Worm (Caenorhabditis elegans) whole organism, early embryonic: ENCODE data around the gene T24H7.2.

Source experiments
- B0310.2 ChIP-seq: sonication (generic microtip); optimal IDR thresholded peaks from 2 replicates; lab custom pipeline; 2016; ENCODE audit warnings: mild to moderate bottlenecking, missing genetic modification characterization, missing compliant biosample characterization
- ama-1 ChIP-seq: fragments of 150-350 bp; optimal IDR thresholded peaks from 2 replicates; lab custom pipeline; 2014
- ceh-36 ChIP-seq: sonication (generic microtip); optimal IDR thresholded peaks from 2 replicates; lab custom pipeline; 2016; ENCODE audit warnings: missing genetic modification characterization, inconsistent platforms, missing compliant biosample characterization
- ets-7 ChIP-seq: sonication (generic microtip); optimal IDR thresholded peaks from 2 replicates; lab custom pipeline; 2016; ENCODE audit warnings: missing genotype, missing genetic modification characterization, missing compliant biosample characterization
- flt-1 ChIP-seq: fragments of 200-800 bp; sonication (Bioruptor generic); IDR thresholded peaks from 2 replicates; pipeline ENCODE4 v1.3.6; 2022; ENCODE audit warnings: missing genetic modification characterization, missing compliant biosample characterization
- hmg-4 ChIP-seq: fragments of 200-800 bp; sonication (Bioruptor generic); optimal IDR thresholded peaks from 2 replicates; lab custom pipeline; 2018; ENCODE audit warnings: mild to moderate bottlenecking, missing genetic modification characterization, missing compliant biosample characterization
- hnd-1 ChIP-seq: sonication (generic microtip); optimal IDR thresholded peaks from 2 replicates; lab custom pipeline; 2016; ENCODE audit warnings: missing genetic modification characterization, missing compliant biosample characterization
- pes-1 ChIP-seq: fragments of 200-800 bp; sonication (Bioruptor generic); IDR thresholded peaks from 2 replicates; pipeline ENCODE4 v1.3.6; 2022; ENCODE audit warnings: missing genetic modification reagents, missing genetic modification characterization, missing compliant biosample characterization
- scrt-1 ChIP-seq: fragments of 200-800 bp; sonication (Bioruptor generic); IDR thresholded peaks from 2 replicates; pipeline ENCODE4 v1.3.6; 2022; ENCODE audit warnings: missing genetic modification characterization, missing compliant biosample characterization
- sea-1 ChIP-seq: fragments of 200-800 bp; sonication (Bioruptor generic); conservative IDR thresholded peaks from 2 replicates; pipeline ENCODE4 v1.3.6; 2022; ENCODE audit warnings: missing genetic modification characterization, missing compliant biosample characterization
- tbx-11 ChIP-seq: fragments of 200-800 bp; sonication (Bioruptor generic); IDR thresholded peaks from 2 replicates; pipeline ENCODE4 v1.3.6; 2022; ENCODE audit warnings: missing genetic modification characterization, missing compliant biosample characterization
- tbx-37 ChIP-seq: fragments of 200-800 bp; sonication (Bioruptor generic); conservative IDR thresholded peaks from 2 replicates; pipeline ENCODE4 v1.3.6; 2022; ENCODE audit warnings: missing genetic modification reagents, missing genetic modification characterization, missing compliant biosample characterization
- tra-4 ChIP-seq: sonication (generic microtip); optimal IDR thresholded peaks from 2 replicates; lab custom pipeline; 2017; ENCODE audit warnings: missing genetic modification characterization, missing compliant biosample characterization

ce11 chrII:6281903-6282302 lies 34.8 kb downstream of the T24H7.2 start:
- TF ChIP-seq ama-1 (lab: Kevin White, UChicago), result no peak
- TF ChIP-seq flt-1 (GFP tag; lab: Robert Waterston, UW), result no peak
- TF ChIP-seq B0310.2, result no peak
- TF ChIP-seq tra-4 (tag; lab: Kevin White, UChicago), result no peak
- TF ChIP-seq pes-1 (GFP tag; lab: Robert Waterston, UW), result no peak
- no peak for TF ChIP-seq scrt-1 (GFP tag; lab: Robert Waterston, UW)
- TF ChIP-seq tbx-37 (GFP tag; lab: Robert Waterston, UW), result no peak
- no peak for TF ChIP-seq ceh-36 (tag; lab: Kevin White, UChicago)
- no peak for TF ChIP-seq hnd-1 (tag; lab: Kevin White, UChicago)
- TF ChIP-seq sea-1 (GFP tag; lab: Robert Waterston, UW), result no peak
- TF ChIP-seq tbx-11, result no peak
- TF ChIP-seq ets-7 (tag; lab: Kevin White, UChicago), result no peak
- no peak for TF ChIP-seq hmg-4
